Worm (Caenorhabditis elegans) whole organism, midembryonic: ENCODE data around the gene C37H5.14.

ENCODE experiments used
- T22C8.4 ChIP-seq: fragments of 200-800 bp; sonication (Bioruptor generic); IDR thresholded peaks from 2 replicates; pipeline ENCODE4 v1.3.6; 2022; ENCODE audit warnings: missing genetic modification characterization, missing compliant biosample characterization
- flt-1 ChIP-seq: fragments of 200-800 bp; sonication (Bioruptor generic); IDR thresholded peaks from 2 replicates; pipeline ENCODE4 v1.3.6; 2022; ENCODE audit warnings: missing genetic modification characterization, missing compliant biosample characterization
- klf-2 ChIP-seq: fragments of 200-800 bp; sonication (Bioruptor generic); conservative IDR thresholded peaks from 2 replicates; pipeline ENCODE4 v1.3.6; 2022; ENCODE audit warnings: missing genetic modification reagents, missing genetic modification characterization, missing compliant biosample characterization
- ref-1 ChIP-seq: fragments of 200-800 bp; sonication (Bioruptor generic); conservative IDR thresholded peaks from 2 replicates; pipeline ENCODE4 v1.3.6; 2022; ENCODE audit warnings: missing genetic modification reagents, missing genetic modification characterization, missing compliant biosample characterization
- tab-1 ChIP-seq: fragments of 200-800 bp; sonication (Bioruptor generic); IDR thresholded peaks from 2 replicates; pipeline ENCODE4 v1.3.6; 2022; ENCODE audit warnings: missing genetic modification characterization, missing compliant biosample characterization
- ztf-23 ChIP-seq: fragments of 200-800 bp; sonication (Bioruptor generic); IDR thresholded peaks from 2 replicates; pipeline ENCODE4 v1.3.6; 2022; ENCODE audit warnings: missing genetic modification reagents, missing genetic modification characterization, missing compliant biosample characterization

DNA sequence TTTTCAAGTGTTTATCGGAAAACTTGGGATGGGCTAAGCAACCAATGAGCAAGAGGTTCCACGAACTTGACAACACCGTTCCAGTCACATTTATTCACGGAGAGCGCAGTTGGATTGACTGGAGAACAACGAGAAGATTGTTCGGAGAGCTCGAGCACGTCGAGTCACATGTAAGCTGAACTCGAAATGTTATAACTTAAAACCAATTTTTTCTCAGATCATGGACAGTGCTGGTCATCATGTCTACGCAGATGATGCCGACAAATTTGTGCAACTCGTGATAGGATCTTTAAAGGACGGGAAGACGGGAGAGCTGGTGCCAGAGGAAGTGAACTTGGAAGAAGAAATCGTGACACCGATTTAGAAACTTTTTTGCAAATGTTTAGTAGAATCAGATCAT, 12.3 kb upstream of the C37H5.14 start:
- TF ChIP-seq klf-2 (no peak), flt-1 (GFP tag; lab: Robert Waterston, UW) (no peak), T22C8.4 (no peak), ref-1 (no peak), ztf-23 (GFP tag; lab: Robert Waterston, UW) (no peak), tab-1 (GFP tag; lab: Robert Waterston, UW) (no peak)
